Worm (Caenorhabditis elegans): ENCODE data around the gene M163.11.

M163.11 gene

ce11 chrX:14508823-14509259 is 29.7 kb downstream of the M163.11 start (continued):
- TF ChIP-seq nhr-23 (tag; optimal IDR thresholded peaks at IDR 0.05) = peak; percentile 90
- TF ChIP-seq snpc-4 (tag; optimal IDR thresholded peaks at IDR 0.05) = no peak
- TF ChIP-seq lin-39 (tag; optimal IDR thresholded peaks at IDR 0.05) = peak; percentile 58
- TF ChIP-seq fkh-2 (tag; optimal IDR thresholded peaks at IDR 0.05) = no peak
- TF ChIP-seq fos-1 (tag; optimal IDR thresholded peaks at IDR 0.05) = no peak
- no peak for TF ChIP-seq nhr-28 (tag; optimal IDR thresholded peaks at IDR 0.05)
- peak; percentile 61 for TF ChIP-seq nhr-43 (tag; optimal IDR thresholded peaks at IDR 0.05; ENCODE audit: poor library complexity, severe bottlenecking)
- TF ChIP-seq R02D3.7 (tag; optimal IDR thresholded peaks at IDR 0.05) = no peak
- TF ChIP-seq mdl-1 (tag; optimal IDR thresholded peaks at IDR 0.05) = no peak
- no peak for TF ChIP-seq skn-1 (tag; optimal IDR thresholded peaks at IDR 0.05)
- TF ChIP-seq ama-1 (optimal IDR thresholded peaks at IDR 0.05) = no peak
- no peak for TF ChIP-seq sea-2 (GFP tag; optimal IDR thresholded peaks at IDR 0.05)
- TF ChIP-seq nhr-237 (tag; optimal IDR thresholded peaks at IDR 0.05) = no peak
- no peak for TF ChIP-seq zag-1 (tag; optimal IDR thresholded peaks at IDR 0.05)
- TF ChIP-seq egl-27 (tag; optimal IDR thresholded peaks at IDR 0.05) = peak; percentile 15
- no peak for TF ChIP-seq ceh-16 (tag; optimal IDR thresholded peaks at IDR 0.05)
- no peak for TF ChIP-seq lsy-12 (tag; optimal IDR thresholded peaks at IDR 0.05)
- no peak for TF ChIP-seq fkh-10 (GFP tag; optimal IDR thresholded peaks at IDR 0.05)

- no peak for TF ChIP-seq tbx-2 (tag; optimal IDR thresholded peaks at IDR 0.05)
These were observed 31.2 kb downstream of the M163.11 start for ce11 chrX:14510358-14510757.

DNA sequence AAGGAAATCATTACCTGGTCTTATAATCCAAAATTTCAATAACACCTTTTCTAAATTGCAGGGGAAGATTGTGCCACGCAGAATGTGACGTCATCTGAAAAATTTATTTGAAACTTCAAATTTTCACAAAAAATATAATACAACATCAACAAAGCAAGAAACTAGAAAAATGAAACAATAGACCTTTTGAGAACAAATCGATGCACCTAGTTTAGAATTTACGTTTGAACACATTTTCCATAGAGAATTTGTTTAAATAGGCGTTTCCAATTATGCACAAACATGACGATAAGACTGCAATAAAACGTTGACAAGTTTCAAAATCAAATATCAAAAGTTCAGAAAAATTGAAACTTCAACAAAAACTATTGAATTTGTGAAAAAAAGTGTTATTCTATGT is 33.6 kb downstream of the M163.11 start, which contains the start of gene fbxa-141:
Gene fbxa-141 (minus strand): TSS at position 101 of the 400 bp plus-strand sequence.
- TF ChIP-seq mdl-1 (tag; optimal IDR thresholded peaks at IDR 0.05) (no peak), nhr-11 (tag; optimal IDR thresholded peaks at IDR 0.05) (no peak), ztf-4 (tag; optimal IDR thresholded peaks at IDR 0.05) (no peak), elt-2 (tag; optimal IDR thresholded peaks at IDR 0.05) (no peak), nhr-12 (tag; optimal IDR thresholded peaks at IDR 0.05) (no peak), unc-62 (GFP tag; optimal IDR thresholded peaks at IDR 0.05) (no peak), egl-27 (tag; optimal IDR thresholded peaks at IDR 0.05) (no peak), tbx-2 (tag; optimal IDR thresholded peaks at IDR 0.05) (no peak), snpc-4 (tag; optimal IDR thresholded peaks at IDR 0.05) (no peak), fkh-2 (tag; optimal IDR thresholded peaks at IDR 0.05) (no peak), jun-1 (tag; optimal IDR thresholded peaks at IDR 0.05) (no peak), nhr-43 (tag; optimal IDR thresholded peaks at IDR 0.05; ENCODE audit: poor library complexity, severe bottlenecking) (no peak), lsy-12 (tag; optimal IDR thresholded peaks at IDR 0.05) (no peak)

DNA sequence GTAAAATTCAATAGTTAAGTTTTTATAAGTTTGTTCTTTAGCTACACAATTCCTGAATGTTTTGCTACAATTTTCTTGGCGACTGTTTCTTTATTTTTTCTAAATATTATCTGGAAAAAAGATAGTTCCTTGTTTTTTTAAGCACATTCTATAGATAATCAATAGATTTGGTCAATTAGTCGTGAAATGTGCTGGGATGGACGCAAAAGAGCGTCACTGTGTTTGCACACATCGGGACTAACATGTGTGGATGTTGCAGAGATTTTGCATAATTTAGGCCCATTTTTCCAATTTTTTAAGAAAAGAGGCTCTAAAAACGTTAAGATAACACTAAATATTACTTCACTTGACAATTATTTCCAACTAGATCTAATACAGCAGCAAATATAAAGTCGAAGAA is 34.3 kb downstream of the M163.11 start:
- TF ChIP-seq ceh-28 (tag; optimal IDR thresholded peaks at IDR 0.05) = no peak
- peak; percentile 60 for TF ChIP-seq egl-5 (tag; optimal IDR thresholded peaks at IDR 0.05)
- no peak for TF ChIP-seq sea-2 (GFP tag; optimal IDR thresholded peaks at IDR 0.05)
- TF ChIP-seq nfya-1 (tag; optimal IDR thresholded peaks at IDR 0.05; ENCODE audit: insufficient read depth) = peak; percentile 4
- peak; percentile 37 for TF ChIP-seq lin-39 (tag; optimal IDR thresholded peaks at IDR 0.05)
- peak; percentile 12 for TF ChIP-seq pha-4 (tag; optimal IDR thresholded peaks at IDR 0.05)
- TF ChIP-seq nhr-11 (tag; optimal IDR thresholded peaks at IDR 0.05) = no peak
- TF ChIP-seq hmg-11 (tag; optimal IDR thresholded peaks at IDR 0.05) = no peak

- TF ChIP-seq elt-2 (tag; optimal IDR thresholded peaks at IDR 0.05) = peak; percentile 62
- no peak for TF ChIP-seq skn-1 (tag; optimal IDR thresholded peaks at IDR 0.05)
- TF ChIP-seq nhr-76 (tag; optimal IDR thresholded peaks at IDR 0.05) = no peak
- TF ChIP-seq nhr-28 (tag; optimal IDR thresholded peaks at IDR 0.05) = no peak
- TF ChIP-seq fos-1 (tag; optimal IDR thresholded peaks at IDR 0.05) = no peak
- TF ChIP-seq pqm-1 (tag; optimal IDR thresholded peaks at IDR 0.05) = peak; percentile 45
- no peak for TF ChIP-seq nhr-77 (tag; optimal IDR thresholded peaks at IDR 0.05)
- TF ChIP-seq ceh-82 (tag; optimal IDR thresholded peaks at IDR 0.05) = no peak
- TF ChIP-seq unc-62 (GFP tag; optimal IDR thresholded peaks at IDR 0.05) = no peak
- TF ChIP-seq ceh-9 (tag; optimal IDR thresholded peaks at IDR 0.05) = no peak
These were observed 35.9 kb downstream of the M163.11 start, which contains the start of gene gcsh-1 for ce11 chrX:14515028-14515427. Gene gcsh-1, minus strand, starts transcription at chrX:14515073.
